Fruit fly (Drosophila melanogaster) Kc167 (cell line): ENCODE measurements around the gene CG17625.

Experiments
- h ChIP-seq: fragments of >200 bp; optimal IDR thresholded peaks from 3 replicates; lab custom pipeline; 2018; ENCODE audit warnings: missing external identifiers
- ttk ChIP-seq: sonication (Bioruptor generic); optimal IDR thresholded peaks from 2 replicates; lab custom pipeline; 2017; ENCODE audit warnings: missing external identifiers

- no peak for TF ChIP-seq h (lab: Kevin White, UChicago)
- no peak for TF ChIP-seq ttk
Observed at dm6 chr3R:22718937-22719606, 32.4 kb downstream of the CG17625 start.
